Fruit fly (Drosophila melanogaster) whole organism, embryonic: ENCODE data around the gene FucTA.

Experiments used
- CG11696 ChIP-seq: fragments of 200-800 bp; sonication (Bioruptor generic); IDR thresholded peaks from 2 replicates; pipeline ENCODE4 v1.3.6; 2022; ENCODE audit warnings: missing biosample characterization, missing genetic modification characterization
- CG1792 ChIP-seq: fragments of 200-800 bp; sonication (Bioruptor generic); optimal IDR thresholded peaks from 2 replicates; lab custom pipeline; 2016; ENCODE audit warnings: missing biosample characterization, missing genetic modification characterization
- CG3281 ChIP-seq: fragments of 200-800 bp; sonication (Bioruptor generic); optimal IDR thresholded peaks from 3 replicates; lab custom pipeline; 2017; ENCODE audit warnings: missing biosample characterization, mild to moderate bottlenecking, missing genetic modification characterization
- CG43689 ChIP-seq: fragments of 200-800 bp; sonication (Bioruptor generic); IDR thresholded peaks from 2 replicates; pipeline ENCODE4 v1.3.6; 2022; ENCODE audit warnings: missing biosample characterization, missing genetic modification characterization
- CG4730 ChIP-seq: fragments of 200-800 bp; sonication (Bioruptor generic); IDR thresholded peaks from 2 replicates; pipeline ENCODE4 v1.3.6; 2022; ENCODE audit warnings: missing biosample characterization, missing genetic modification characterization
- Hand ChIP-seq: fragments of 200-800 bp; sonication (Bioruptor generic); optimal IDR thresholded peaks from 2 replicates; lab custom pipeline; 2017; ENCODE audit warnings: mild to moderate bottlenecking, missing biosample characterization, missing genetic modification reagents, missing genetic modification characterization
- cg ChIP-seq: fragments of 200-800 bp; sonication (Bioruptor generic); optimal IDR thresholded peaks from 3 replicates; lab custom pipeline; 2019; ENCODE audit warnings: missing biosample characterization, mild to moderate bottlenecking, missing genetic modification characterization, moderate library complexity
- h ChIP-seq: fragments of >200 bp; optimal IDR thresholded peaks from 2 replicates; lab custom pipeline; 2017
- insv ChIP-seq, 2 experiments: fragments of 200-800 bp; sonication (Bioruptor generic); optimal IDR thresholded peaks; 3 replicates each; lab custom pipeline; 2016 to 2018; ENCODE audit warnings: missing biosample characterization in 2 of 2, missing genetic modification characterization in 2 of 2
- nmo ChIP-seq: fragments of 200-800 bp; sonication (Bioruptor generic); optimal IDR thresholded peaks from 2 replicates; lab custom pipeline; 2018; ENCODE audit warnings: missing biosample characterization, mild to moderate bottlenecking, missing genetic modification characterization, moderate library complexity
- usp ChIP-seq: fragments of >200 bp; optimal IDR thresholded peaks from 2 replicates; lab custom pipeline; 2017; ENCODE audit warnings: missing biosample characterization, missing genetic modification characterization

- TF ChIP-seq CG1792 (no peak), CG3281 (GFP tag; lab: Kevin White, UChicago) (no peak), CG11696 (GFP tag; lab: Robert Waterston, UW) (no peak), cg (GFP tag; lab: Kevin White, UChicago) (no peak), h (no peak), Hand (GFP tag; lab: Kevin White, UChicago) (no peak), usp (GFP tag; lab: Kevin White, UChicago) (no peak), nmo (GFP tag; lab: Kevin White, UChicago) (no peak), CG43689 (no peak), insv (GFP tag; optimal IDR thresholded peaks at IDR 0.05; lab: Kevin White, UChicago) (no peak), CG4730 (GFP tag; lab: Robert Waterston, UW) (no peak)
Observed at dm6 chr3L:15189707-15190106, 42.8 kb downstream of the FucTA start.
